Fruit fly (Drosophila melanogaster) whole organism, embryonic: ENCODE measurements around the gene Hel25E.
A peak's percentile ranks its signal among the peaks of the same experiment; 100 is the strongest.

Experiments
- CG10543 ChIP-seq: fragments of 200-800 bp; sonication (Bioruptor generic); optimal IDR thresholded peaks from 3 replicates; lab custom pipeline; 2017; ENCODE audit warnings: missing biosample characterization, mild to moderate bottlenecking, missing genetic modification characterization, moderate library complexity
- CG10979 ChIP-seq: fragments of 200-800 bp; sonication (Bioruptor generic); optimal IDR thresholded peaks from 2 replicates; lab custom pipeline; 2018; ENCODE audit warnings: missing biosample characterization, mild to moderate bottlenecking, missing genetic modification characterization, moderate library complexity
- CG11504 ChIP-seq: fragments of 200-800 bp; sonication (Bioruptor generic); optimal IDR thresholded peaks from 3 replicates; lab custom pipeline; 2019; ENCODE audit warnings: missing biosample characterization, mild to moderate bottlenecking, missing genetic modification characterization, moderate library complexity
- CG12391 ChIP-seq: fragments of 200-800 bp; sonication (Bioruptor generic); optimal IDR thresholded peaks from 3 replicates; lab custom pipeline; 2018; ENCODE audit warnings: missing biosample characterization, mild to moderate bottlenecking, missing genetic modification characterization, moderate library complexity
- CG13424 ChIP-seq: fragments of 200-800 bp; sonication (Bioruptor generic); optimal IDR thresholded peaks from 2 replicates; lab custom pipeline; 2019; ENCODE audit warnings: missing biosample characterization, mild to moderate bottlenecking, missing genetic modification characterization, moderate library complexity
- CG18262 ChIP-seq: fragments of 200-800 bp; optimal IDR thresholded peaks from 3 replicates; lab custom pipeline; 2019; ENCODE audit warnings: missing biosample characterization, mild to moderate bottlenecking, missing genetic modification characterization, moderate library complexity
- CG2678 ChIP-seq: fragments of 200-800 bp; sonication (Bioruptor generic); optimal IDR thresholded peaks from 3 replicates; lab custom pipeline; 2019; ENCODE audit warnings: missing biosample characterization, mild to moderate bottlenecking, missing genetic modification characterization, moderate library complexity
- CG2712 ChIP-seq: fragments of 200-800 bp; optimal IDR thresholded peaks from 3 replicates; lab custom pipeline; 2019; ENCODE audit warnings: missing biosample characterization, mild to moderate bottlenecking, missing genetic modification characterization, moderate library complexity
- CG31365 ChIP-seq: fragments of 200-800 bp; sonication (Bioruptor generic); optimal IDR thresholded peaks from 2 replicates; lab custom pipeline; 2018; ENCODE audit warnings: missing biosample characterization, mild to moderate bottlenecking, missing genetic modification characterization
- CG31441 ChIP-seq: fragments of 200-800 bp; sonication (Bioruptor generic); IDR thresholded peaks from 2 replicates; pipeline ENCODE4 v1.3.6; 2022; ENCODE audit warnings: missing biosample characterization, missing genetic modification characterization
- CG33213 ChIP-seq: fragments of 200-800 bp; sonication (Bioruptor generic); optimal IDR thresholded peaks from 3 replicates; lab custom pipeline; 2016; ENCODE audit warnings: missing biosample characterization, missing genetic modification characterization
- CG33557 ChIP-seq: fragments of 200-800 bp; sonication (Bioruptor generic); optimal IDR thresholded peaks from 2 replicates; lab custom pipeline; 2019; ENCODE audit warnings: missing biosample characterization, mild to moderate bottlenecking, missing genetic modification characterization, moderate library complexity
- CG4707 ChIP-seq: fragments of 200-800 bp; sonication (Bioruptor generic); optimal IDR thresholded peaks from 2 replicates; lab custom pipeline; 2018; ENCODE audit warnings: missing biosample characterization, mild to moderate bottlenecking, missing genetic modification characterization, moderate library complexity
- CG7556 ChIP-seq: fragments of 200-800 bp; sonication (Bioruptor generic); optimal IDR thresholded peaks from 2 replicates; lab custom pipeline; 2017; ENCODE audit warnings: missing biosample characterization, mild to moderate bottlenecking, missing genetic modification characterization
- CG7839 ChIP-seq: fragments of 200-800 bp; sonication (Bioruptor generic); optimal IDR thresholded peaks from 3 replicates; lab custom pipeline; 2018; ENCODE audit warnings: missing biosample characterization, mild to moderate bottlenecking, missing genetic modification characterization, moderate library complexity
- CoRest ChIP-seq: fragments of 200-800 bp; sonication (Bioruptor generic); optimal IDR thresholded peaks from 3 replicates; lab custom pipeline; 2018; ENCODE audit warnings: missing biosample characterization, mild to moderate bottlenecking, missing genetic modification characterization, moderate library complexity
- D19A ChIP-seq: fragments of 200-800 bp; optimal IDR thresholded peaks from 3 replicates; lab custom pipeline; 2019; ENCODE audit warnings: missing biosample characterization, mild to moderate bottlenecking, missing genetic modification characterization, moderate library complexity
- Deaf1 ChIP-seq: fragments of 200-800 bp; optimal IDR thresholded peaks from 3 replicates; lab custom pipeline; 2019; ENCODE audit warnings: missing biosample characterization, mild to moderate bottlenecking, missing genetic modification characterization, moderate library complexity
- Drgx ChIP-seq: fragments of 200-800 bp; sonication (Bioruptor generic); IDR thresholded peaks from 2 replicates; pipeline ENCODE4 v1.3.6; 2022; ENCODE audit warnings: missing biosample characterization, missing genetic modification characterization
- Hmx ChIP-seq: fragments of 200-800 bp; sonication (Bioruptor generic); optimal IDR thresholded peaks from 2 replicates; lab custom pipeline; 2016; ENCODE audit warnings: missing biosample characterization, missing genetic modification characterization
- Lim3 ChIP-seq: fragments of 200-800 bp; sonication (Bioruptor generic); IDR thresholded peaks from 2 replicates; pipeline ENCODE4 v1.3.6; 2022; ENCODE audit warnings: missing biosample characterization, missing genetic modification characterization
- MBD-R2 ChIP-seq: fragments of 200-800 bp; sonication (Bioruptor generic); IDR thresholded peaks from 2 replicates; pipeline ENCODE4 v1.3.6; 2022; ENCODE audit warnings: missing biosample characterization, missing genetic modification characterization
- MESR4 ChIP-seq: fragments of 200-800 bp; sonication (Bioruptor generic); optimal IDR thresholded peaks from 2 replicates; lab custom pipeline; 2018; ENCODE audit warnings: missing biosample characterization, mild to moderate bottlenecking, missing genetic modification characterization, moderate library complexity
- Med ChIP-seq: fragments of 200-800 bp; sonication (Bioruptor generic); peaks from one replicate; lab custom pipeline; 2016; ENCODE audit warnings: missing biosample characterization, missing genetic modification characterization, mild to moderate bottlenecking, inconsistent platforms, moderate library complexity
- NfI ChIP-seq: fragments of 200-800 bp; sonication (Bioruptor generic); optimal IDR thresholded peaks from 3 replicates; lab custom pipeline; 2018; ENCODE audit warnings: missing biosample characterization, mild to moderate bottlenecking, missing genetic modification characterization, moderate library complexity
- Sox102F ChIP-seq: fragments of 200-800 bp; sonication (Bioruptor generic); optimal IDR thresholded peaks from 2 replicates; lab custom pipeline; 2018; ENCODE audit warnings: missing biosample characterization, mild to moderate bottlenecking, missing genetic modification characterization, moderate library complexity
- Ssrp ChIP-seq: fragments of 200-800 bp; sonication (Bioruptor generic); optimal IDR thresholded peaks from 2 replicates; lab custom pipeline; 2018; ENCODE audit warnings: missing biosample characterization, mild to moderate bottlenecking, missing genetic modification characterization, moderate library complexity
- Trl ChIP-seq, 3 experiments: fragments of >200 bp in 2 of 3; fragments of 200-800 bp in 1 of 3; sonication (Bioruptor generic) in 1 of 3; optimal IDR thresholded peaks; 2 replicates in 1 of 3; 3 replicates in 2 of 3; lab custom pipeline; 2016 to 2017; ENCODE audit warnings: missing biosample characterization in 1 of 3, missing genetic modification characterization in 1 of 3
- Xbp1 ChIP-seq: fragments of 200-800 bp; sonication (Bioruptor generic); optimal IDR thresholded peaks from 3 replicates; lab custom pipeline; 2016; ENCODE audit warnings: missing biosample characterization, mild to moderate bottlenecking, missing genetic modification characterization
- bsh ChIP-seq, 2 experiments: fragments of 200-800 bp; sonication (Bioruptor generic); optimal IDR thresholded peaks; 2 replicates each; lab custom pipeline; 2017 to 2018; ENCODE audit warnings: mild to moderate bottlenecking in 2 of 2, missing biosample characterization in 2 of 2, missing genetic modification characterization in 2 of 2, moderate library complexity in 1 of 2
- cg ChIP-seq: fragments of 200-800 bp; sonication (Bioruptor generic); optimal IDR thresholded peaks from 3 replicates; lab custom pipeline; 2019; ENCODE audit warnings: missing biosample characterization, mild to moderate bottlenecking, missing genetic modification characterization, moderate library complexity
- ci ChIP-seq: fragments of 200-800 bp; sonication (Bioruptor generic); IDR thresholded peaks from 3 replicates; pipeline ENCODE4 v1.3.6; 2022; ENCODE audit warnings: missing biosample characterization, missing genetic modification characterization
- dmrt99B ChIP-seq: fragments of 200-800 bp; sonication (Bioruptor generic); optimal IDR thresholded peaks from 2 replicates; lab custom pipeline; 2018; ENCODE audit warnings: missing biosample characterization, mild to moderate bottlenecking, missing genetic modification characterization, moderate library complexity
- gce ChIP-seq: fragments of 200-800 bp; sonication (Bioruptor generic); IDR thresholded peaks from 3 replicates; pipeline ENCODE4 v1.3.6; 2022; ENCODE audit warnings: missing biosample characterization, missing genetic modification characterization
- grau ChIP-seq: fragments of 200-800 bp; optimal IDR thresholded peaks from 3 replicates; lab custom pipeline; 2019; ENCODE audit warnings: missing biosample characterization, mild to moderate bottlenecking, missing genetic modification characterization, moderate library complexity
- mld ChIP-seq: fragments of 200-800 bp; sonication (Bioruptor generic); IDR thresholded peaks from 3 replicates; pipeline ENCODE4 v1.3.6; 2022; ENCODE audit warnings: missing biosample characterization, missing genetic modification characterization; ENCODE audit not compliant: partially characterized antibody
- nmo ChIP-seq: fragments of 200-800 bp; sonication (Bioruptor generic); optimal IDR thresholded peaks from 2 replicates; lab custom pipeline; 2018; ENCODE audit warnings: missing biosample characterization, mild to moderate bottlenecking, missing genetic modification characterization, moderate library complexity
- phol ChIP-seq: fragments of 200-800 bp; sonication (Bioruptor generic); optimal IDR thresholded peaks from 3 replicates; lab custom pipeline; 2018; ENCODE audit warnings: missing biosample characterization, mild to moderate bottlenecking, missing genetic modification characterization, moderate library complexity
- prd ChIP-seq, 3 experiments: fragments of >200 bp in 2 of 3; fragments of 200-800 bp in 1 of 3; sonication (Bioruptor generic) in 1 of 3; optimal IDR thresholded peaks in 2 of 3; IDR thresholded peaks in 1 of 3; 2 replicates in 2 of 3; 3 replicates in 1 of 3; pipeline versions ENCODE4 v1.3.6 to Lab custom; 2017 to 2022; ENCODE audit warnings: missing biosample characterization in 1 of 3, missing genetic modification characterization in 1 of 3
- row ChIP-seq: fragments of 200-800 bp; sonication (Bioruptor generic); IDR thresholded peaks from 3 replicates; pipeline ENCODE4 v1.3.6; 2022; ENCODE audit warnings: missing biosample characterization, missing genetic modification characterization
- schlank ChIP-seq: fragments of 200-800 bp; sonication (Bioruptor generic); optimal IDR thresholded peaks from 2 replicates; lab custom pipeline; 2018; ENCODE audit warnings: missing biosample characterization, mild to moderate bottlenecking, missing genetic modification characterization
- sd ChIP-seq: fragments of 200-800 bp; sonication (Bioruptor generic); optimal IDR thresholded peaks from 3 replicates; lab custom pipeline; 2018; ENCODE audit warnings: missing biosample characterization, mild to moderate bottlenecking, missing genetic modification characterization, moderate library complexity
- sens-2 ChIP-seq: fragments of 200-800 bp; sonication (Bioruptor generic); IDR thresholded peaks from 2 replicates; pipeline ENCODE4 v1.3.6; 2022; ENCODE audit warnings: missing biosample characterization, missing genetic modification characterization
- sim ChIP-seq: fragments of 200-800 bp; sonication (Bioruptor generic); IDR thresholded peaks from 2 replicates; pipeline ENCODE4 v1.3.6; 2022; ENCODE audit warnings: missing biosample characterization, missing genetic modification characterization
- tup ChIP-seq: fragments of 200-800 bp; sonication (Bioruptor generic); optimal IDR thresholded peaks from 2 replicates; lab custom pipeline; 2016; ENCODE audit warnings: missing biosample characterization, mild to moderate bottlenecking, missing genetic modification characterization, moderate library complexity
- twi ChIP-seq: fragments of 200-800 bp; optimal IDR thresholded peaks from 2 replicates; lab custom pipeline; 2019; ENCODE audit warnings: missing biosample characterization, mild to moderate bottlenecking, missing genetic modification characterization, moderate library complexity

The Hel25E gene

dm6 chr2L:5567103-5567502 is 25.0 kb upstream of the Hel25E start (continued):
- TF ChIP-seq CG11504 (tag; lab: Kevin White, UChicago) (peak; percentile 37), nmo (peak; percentile 5), row (GFP tag; lab: Robert Waterston, UW) (peak; percentile 52; the same call in 2 of the 3 replicates), CG4707 (GFP tag; lab: Kevin White, UChicago) (peak; percentile 30), mld (GFP tag; lab: Robert Waterston, UW) (no peak), Drgx (GFP tag; lab: Robert Waterston, UW) (peak; percentile 86), MESR4 (GFP tag; lab: Kevin White, UChicago) (no peak), MBD-R2 (GFP tag; lab: Robert Waterston, UW) (no peak)

DNA sequence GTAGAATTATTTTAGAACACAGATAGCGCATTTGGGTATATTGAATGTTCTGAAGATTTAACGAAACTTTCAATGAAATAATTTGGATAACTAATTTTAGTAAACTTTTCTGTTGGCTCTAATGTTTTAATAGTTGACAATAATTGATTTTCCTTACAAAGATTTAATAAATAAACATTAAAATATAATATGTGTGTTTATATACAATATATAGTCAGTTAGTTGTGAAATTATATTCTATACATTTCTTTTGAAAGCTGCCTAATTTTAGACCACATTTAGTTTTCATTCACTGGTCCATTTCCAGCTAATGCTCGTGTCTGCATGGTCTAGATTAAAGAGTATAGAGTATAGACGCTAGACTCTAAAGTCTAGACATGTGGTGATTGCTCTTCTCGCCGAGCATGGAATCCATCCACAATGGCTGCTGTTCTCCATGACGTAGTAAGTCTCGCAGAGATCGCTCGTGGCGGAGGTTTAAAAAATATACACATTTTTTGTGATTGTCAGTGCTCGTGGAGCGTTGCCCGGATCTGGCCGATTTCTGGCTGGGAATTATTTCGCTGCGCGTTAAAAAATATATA is 16.8 kb upstream of the Hel25E start, which contains the start of gene GluRIIB:
Gene GluRIIB (plus strand): TSS at position 534 of the 584 bp plus-strand sequence.
- peak; percentile 12 for TF ChIP-seq CG7556 (GFP tag; lab: Kevin White, UChicago)
- no peak for TF ChIP-seq schlank
- TF ChIP-seq twi (tag; lab: Kevin White, UChicago), result peak; percentile 23
- no peak for TF ChIP-seq prd (optimal IDR thresholded peaks at IDR 0.05; lab: Kevin White, UChicago)
- TF ChIP-seq prd (GFP tag; IDR thresholded peaks at IDR 0.05; lab: Robert Waterston, UW), result no peak
- TF ChIP-seq nmo, result peak; percentile 39
- TF ChIP-seq CG31365 (tag; lab: Kevin White, UChicago), result no peak
- no peak for TF ChIP-seq Lim3 (GFP tag; lab: Robert Waterston, UW)
- no peak for TF ChIP-seq tup
- no peak for TF ChIP-seq sim (GFP tag; lab: Robert Waterston, UW)
- peak; percentile 56 for TF ChIP-seq dmrt99B
- TF ChIP-seq CG10543, result peak; percentile 34
- TF ChIP-seq Med, result peak; percentile 43
- TF ChIP-seq CG33213, result no peak
- TF ChIP-seq sd (tag; lab: Kevin White, UChicago), result peak; percentile 16
- TF ChIP-seq bsh (GFP tag; optimal IDR thresholded peaks at IDR 0.05; lab: Kevin White, UChicago), result peak in 1 of 2 experiments; percentile 40
- peak; percentile 4; the same call in 1 of the 2 replicates for TF ChIP-seq CG31441 (GFP tag; lab: Robert Waterston, UW)
- no peak for TF ChIP-seq cg (GFP tag; lab: Kevin White, UChicago)
- TF ChIP-seq Xbp1 (GFP tag; lab: Kevin White, UChicago), result no peak
- TF ChIP-seq Sox102F (GFP tag; lab: Kevin White, UChicago), result peak; percentile 43
- no peak for TF ChIP-seq ci (GFP tag; lab: Robert Waterston, UW)
- peak; percentile 26 for TF ChIP-seq CG7839 (tag; lab: Kevin White, UChicago)
- TF ChIP-seq gce, result no peak
- TF ChIP-seq CG18262 (tag; lab: Kevin White, UChicago), result peak; percentile 64
- TF ChIP-seq Hmx (GFP tag; lab: Kevin White, UChicago), result no peak
- peak; percentile 26; the same call in 1 of the 3 replicates for TF ChIP-seq row (GFP tag; lab: Robert Waterston, UW)
- no peak for TF ChIP-seq CG33557 (GFP tag; lab: Kevin White, UChicago)
- TF ChIP-seq sens-2, result no peak
- TF ChIP-seq CG2712 (tag; lab: Kevin White, UChicago), result peak; percentile 54
- TF ChIP-seq CG2678 (tag; lab: Kevin White, UChicago), result no peak
- peak; percentile 8 for TF ChIP-seq CG12391 (tag; lab: Kevin White, UChicago)
- peak; percentile 52 for TF ChIP-seq CG13424 (tag; lab: Kevin White, UChicago)
- TF ChIP-seq D19A (tag; lab: Kevin White, UChicago), result peak; percentile 94
- no peak for TF ChIP-seq Deaf1 (tag; lab: Kevin White, UChicago)
- peak; percentile 42 for TF ChIP-seq CG10979 (tag; lab: Kevin White, UChicago)
- TF ChIP-seq Ssrp (tag; lab: Kevin White, UChicago), result peak; percentile 19
- TF ChIP-seq CoRest (tag; lab: Kevin White, UChicago), result peak; percentile 36
- peak; percentile 3 to 5 for TF ChIP-seq Trl (optimal IDR thresholded peaks at IDR 0.05; lab: Kevin White, UChicago)
- no peak for TF ChIP-seq Trl (GFP tag; optimal IDR thresholded peaks at IDR 0.05; lab: Kevin White, UChicago)
- TF ChIP-seq NfI (GFP tag; lab: Kevin White, UChicago), result no peak
- TF ChIP-seq phol, result peak; percentile 45
- TF ChIP-seq grau, result peak; percentile 40
